Worm (Caenorhabditis elegans): ENCODE measurements around the gene ZK1058.3.

ce11 chrIII:3874895-3875294 lies 43.8 kb upstream of the ZK1058.3 start:
- no peak for TF ChIP-seq F13H6.1 (tag; optimal IDR thresholded peaks at IDR 0.05)
- no peak for TF ChIP-seq che-1 (tag; optimal IDR thresholded peaks at IDR 0.05)
- TF ChIP-seq ama-1 (optimal IDR thresholded peaks at IDR 0.05): no peak
